Worm (Caenorhabditis elegans): Measurements from ENCODE around the gene dpy-28.

dpy-28 gene

DNA sequence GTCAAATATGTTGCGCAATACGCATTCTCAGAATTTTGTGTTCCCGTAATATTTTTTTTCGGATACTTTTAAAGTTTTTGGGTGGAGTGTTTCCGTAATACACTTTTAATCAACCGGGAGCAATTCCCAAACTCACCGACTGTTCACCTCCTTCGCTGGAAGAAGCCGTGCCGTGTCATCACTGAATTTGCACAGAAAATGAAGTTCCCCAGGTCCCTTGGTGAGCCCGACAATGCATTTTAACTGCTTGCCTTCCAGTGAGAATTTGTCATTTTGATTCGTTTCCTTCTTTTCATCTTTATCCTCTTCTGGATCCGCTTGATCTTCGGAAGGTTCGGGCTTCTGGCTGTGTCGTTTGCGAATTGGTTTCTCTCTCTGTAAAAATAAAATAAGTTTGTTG is 8.6 kb upstream of the dpy-28 start:
- TF ChIP-seq lsy-2 (tag; optimal IDR thresholded peaks at IDR 0.05) (no peak), ceh-43 (GFP tag; optimal IDR thresholded peaks at IDR 0.05) (no peak), sem-2 (GFP tag; optimal IDR thresholded peaks at IDR 0.05) (no peak), tbx-8 (GFP tag; optimal IDR thresholded peaks at IDR 0.05) (no peak), ham-2 (GFP tag; optimal IDR thresholded peaks at IDR 0.05) (no peak), flh-1 (GFP tag; optimal IDR thresholded peaks at IDR 0.05) (no peak), mls-2 (tag; optimal IDR thresholded peaks at IDR 0.05) (no peak), unc-62 (GFP tag; optimal IDR thresholded peaks at IDR 0.05) (no peak), zip-8 (tag; optimal IDR thresholded peaks at IDR 0.05) (no peak), unc-120 (tag; optimal IDR thresholded peaks at IDR 0.05; ENCODE audit: poor library complexity, severe bottlenecking) (no peak), mep-1 (tag; optimal IDR thresholded peaks at IDR 0.05) (no peak), unc-39 (tag; optimal IDR thresholded peaks at IDR 0.05) (no peak), lin-32 (GFP tag; optimal IDR thresholded peaks at IDR 0.05) (no peak)

DNA sequence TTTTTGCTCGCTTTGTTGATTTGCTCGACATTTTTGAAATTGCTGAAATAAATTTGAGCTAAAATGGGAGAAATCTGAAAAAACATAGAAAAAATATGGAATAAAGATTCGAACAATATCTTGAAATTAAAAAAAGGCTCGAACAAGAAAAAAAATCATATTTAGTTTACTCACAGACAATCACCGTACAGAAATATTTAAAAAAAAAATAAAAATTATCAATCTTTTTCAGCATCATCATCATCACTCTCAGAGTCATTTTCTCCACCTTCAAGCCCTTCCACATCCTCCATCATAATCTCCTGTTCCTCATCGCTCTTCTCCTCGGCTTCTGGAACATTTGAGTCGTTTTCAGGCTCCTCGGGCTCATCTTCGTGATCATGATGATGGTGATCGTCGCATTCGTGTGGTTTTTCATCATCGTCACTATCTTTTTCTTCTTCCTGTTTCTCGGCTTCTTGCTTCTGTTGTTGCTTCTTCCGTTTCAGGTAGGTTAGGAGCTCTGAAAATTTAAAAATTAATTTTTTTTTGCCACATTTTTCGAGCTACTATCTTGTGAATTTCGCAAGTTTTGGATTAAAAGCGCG is 7.4 kb upstream of the dpy-28 start, which contains the start of gene hpl-2:
hpl-2 (minus strand) TSS at position 51 of the 587 bp plus-strand sequence.
- TF ChIP-seq ceh-43 (GFP tag; optimal IDR thresholded peaks at IDR 0.05), result no peak
- TF ChIP-seq zip-8 (tag; optimal IDR thresholded peaks at IDR 0.05), result no peak

- no peak for TF ChIP-seq hlh-1 (tag; optimal IDR thresholded peaks at IDR 0.05)
- TF ChIP-seq ceh-83 (GFP tag; optimal IDR thresholded peaks at IDR 0.05), result no peak
- no peak for TF ChIP-seq ceh-39 (tag; optimal IDR thresholded peaks at IDR 0.05)
- no peak for TF ChIP-seq sem-2 (GFP tag; optimal IDR thresholded peaks at IDR 0.05)
- TF ChIP-seq mab-5 (tag; optimal IDR thresholded peaks at IDR 0.05), result no peak
- TF ChIP-seq M03D4.4 (tag; optimal IDR thresholded peaks at IDR 0.05), result no peak
- no peak for TF ChIP-seq cnd-1 (tag; optimal IDR thresholded peaks at IDR 0.05)
- no peak for TF ChIP-seq nhr-76 (tag; optimal IDR thresholded peaks at IDR 0.05)
- TF ChIP-seq mls-2 (tag; optimal IDR thresholded peaks at IDR 0.05), result no peak
- no peak for TF ChIP-seq lin-13 (tag; optimal IDR thresholded peaks at IDR 0.05)
- no peak for TF ChIP-seq unc-120 (tag; optimal IDR thresholded peaks at IDR 0.05; ENCODE audit: poor library complexity, severe bottlenecking)
- no peak for TF ChIP-seq ces-1 (GFP tag; optimal IDR thresholded peaks at IDR 0.05)
- no peak for TF ChIP-seq ceh-43 (GFP tag; optimal IDR thresholded peaks at IDR 0.05)
- no peak for TF ChIP-seq elt-3 (tag; optimal IDR thresholded peaks at IDR 0.05)
- TF ChIP-seq unc-39 (tag; optimal IDR thresholded peaks at IDR 0.05), result no peak
- TF ChIP-seq blmp-1 (tag; optimal IDR thresholded peaks at IDR 0.05), result no peak
- TF ChIP-seq pha-4 (tag; optimal IDR thresholded peaks at IDR 0.05), result no peak
- TF ChIP-seq zip-8 (tag; optimal IDR thresholded peaks at IDR 0.05), result no peak
These were observed 5.4 kb upstream of the dpy-28 start, which contains the start of gene rnf-113 for ce11 chrIII:10757540-10757939. TSS of gene rnf-113 (minus strand) at chrIII:10757640.

ce11 chrIII:10758422-10758821 is 4.5 kb upstream of the dpy-28 start, which contains the start of gene K01G5.10:
TSS of gene K01G5.10 (minus strand) at chrIII:10758522.
- TF ChIP-seq sem-2 (GFP tag; optimal IDR thresholded peaks at IDR 0.05) (no peak), sptf-1 (tag; optimal IDR thresholded peaks at IDR 0.05) (no peak), lin-32 (GFP tag; optimal IDR thresholded peaks at IDR 0.05) (no peak), drap-1 (GFP tag; optimal IDR thresholded peaks at IDR 0.05) (no peak), nhr-12 (tag; optimal IDR thresholded peaks at IDR 0.05) (no peak), unc-120 (tag; optimal IDR thresholded peaks at IDR 0.05; ENCODE audit: poor library complexity, severe bottlenecking) (no peak), tbx-8 (GFP tag; optimal IDR thresholded peaks at IDR 0.05) (no peak), nhr-237 (tag; optimal IDR thresholded peaks at IDR 0.05) (no peak), M03D4.4 (tag; optimal IDR thresholded peaks at IDR 0.05) (no peak), lsy-2 (tag; optimal IDR thresholded peaks at IDR 0.05) (no peak), ceh-39 (tag; optimal IDR thresholded peaks at IDR 0.05) (no peak), ceh-83 (GFP tag; optimal IDR thresholded peaks at IDR 0.05) (no peak), ces-1 (GFP tag; optimal IDR thresholded peaks at IDR 0.05) (no peak), mep-1 (tag; optimal IDR thresholded peaks at IDR 0.05) (no peak), elt-1 (tag; optimal IDR thresholded peaks at IDR 0.05; ENCODE audit: borderline replicate concordance, insufficient read depth) (no peak), hlh-1 (tag; optimal IDR thresholded peaks at IDR 0.05) (no peak)

Measured in whole organism, mixed stage, embryonic.